Worm (Caenorhabditis elegans) whole organism, late embryonic: ENCODE data around the gene D2024.1.

ENCODE experiments used
- C38D4.7 ChIP-seq: fragments of 200-800 bp; sonication (Bioruptor generic); optimal IDR thresholded peaks from 2 replicates; lab custom pipeline; 2018; ENCODE audit warnings: mild to moderate bottlenecking, missing genetic modification characterization, moderate library complexity, missing compliant biosample characterization
- ama-1 ChIP-seq: fragments of 150-350 bp; optimal IDR thresholded peaks from 2 replicates; lab custom pipeline; 2014
- ceh-22 ChIP-seq: sonication (generic microtip); optimal IDR thresholded peaks from 2 replicates; lab custom pipeline; 2017; ENCODE audit warnings: missing biosample characterization, missing genetic modification characterization
- che-1 ChIP-seq: sonication (generic microtip); optimal IDR thresholded peaks from 2 replicates; lab custom pipeline; 2016; ENCODE audit warnings: mild to moderate bottlenecking, missing genetic modification characterization, missing compliant biosample characterization
- dmd-4 ChIP-seq: sonication (generic microtip); optimal IDR thresholded peaks from 2 replicates; lab custom pipeline; 2016; ENCODE audit warnings: borderline replicate concordance, missing genetic modification characterization, missing compliant biosample characterization
- ets-4 ChIP-seq: sonication (generic microtip); optimal IDR thresholded peaks from 2 replicates; lab custom pipeline; 2016; ENCODE audit warnings: missing genetic modification characterization, missing compliant biosample characterization
- fkh-10 ChIP-seq: fragments of 150-350 bp; optimal IDR thresholded peaks from 2 replicates; lab custom pipeline; 2014; ENCODE audit warnings: missing biosample characterization, missing genetic modification reagents, missing genetic modification characterization
- fkh-6 ChIP-seq: sonication (generic microtip); optimal IDR thresholded peaks from 2 replicates; lab custom pipeline; 2016; ENCODE audit warnings: missing genetic modification characterization, missing compliant biosample characterization
- pax-1 ChIP-seq: fragments of 150-350 bp; optimal IDR thresholded peaks from 2 replicates; lab custom pipeline; 2014; ENCODE audit warnings: missing biosample characterization, missing genetic modification characterization

DNA sequence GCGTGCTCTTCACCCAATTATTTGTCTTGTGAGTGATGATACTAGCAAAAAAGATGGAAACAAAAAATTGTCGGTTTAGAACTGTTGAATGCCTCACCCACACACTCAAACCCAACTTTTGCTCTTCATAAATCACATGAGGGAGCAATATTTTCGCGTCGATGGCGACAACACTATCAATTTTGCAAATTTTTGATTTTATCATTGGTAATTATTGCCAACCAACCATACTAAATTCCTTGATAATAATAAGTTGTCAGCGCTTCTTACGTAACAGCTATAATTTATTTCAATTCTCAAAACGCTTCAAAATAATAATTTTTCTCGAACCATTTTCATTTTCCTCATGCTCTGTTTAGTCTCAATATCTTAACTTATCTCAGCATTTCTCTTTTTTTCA is 34.6 kb upstream of the D2024.1 start:
- no peak for TF ChIP-seq ama-1 (lab: Kevin White, UChicago)
- no peak for TF ChIP-seq C38D4.7 (GFP tag; lab: Kevin White, UChicago)
- TF ChIP-seq ets-4 (tag; lab: Kevin White, UChicago): no peak
- TF ChIP-seq pax-1 (tag; lab: Kevin White, UChicago): no peak
- no peak for TF ChIP-seq ceh-22 (tag; lab: Kevin White, UChicago)
- TF ChIP-seq fkh-10 (GFP tag; lab: Kevin White, UChicago): no peak
- no peak for TF ChIP-seq che-1 (tag; lab: Kevin White, UChicago)
- no peak for TF ChIP-seq fkh-6 (tag; lab: Kevin White, UChicago)
- no peak for TF ChIP-seq dmd-4 (tag; lab: Kevin White, UChicago)
